Fruit fly (Drosophila melanogaster) whole organism, prepupa: ENCODE measurements around the gene Gad1.

Experiments
- Blimp-1 ChIP-seq: fragments of 200-800 bp; sonication (Bioruptor generic); optimal IDR thresholded peaks from 3 replicates; lab custom pipeline; 2017; ENCODE audit warnings: missing biosample characterization, missing genetic modification characterization, mild to moderate bottlenecking, moderate library complexity, missing genetic modification reagents
- CG11294 ChIP-seq: fragments of 200-800 bp; sonication (Bioruptor generic); IDR thresholded peaks from 2 replicates; pipeline ENCODE4 v1.3.6; 2022; ENCODE audit warnings: missing biosample characterization, missing genetic modification characterization
- CG11762 ChIP-seq: fragments of 200-800 bp; sonication (Bioruptor generic); optimal IDR thresholded peaks from 3 replicates; lab custom pipeline; 2016; ENCODE audit warnings: missing biosample characterization, missing genetic modification characterization; ENCODE audit not compliant: insufficient read depth
- CG1621 ChIP-seq: fragments of 200-800 bp; sonication (Bioruptor generic); optimal IDR thresholded peaks from 3 replicates; lab custom pipeline; 2018; ENCODE audit warnings: missing biosample characterization, mild to moderate bottlenecking, missing genetic modification characterization
- CG16779 ChIP-seq: fragments of 200-800 bp; sonication (Bioruptor generic); optimal IDR thresholded peaks from 3 replicates; lab custom pipeline; 2017; ENCODE audit warnings: missing biosample characterization, mild to moderate bottlenecking, missing genetic modification characterization
- CG31627 ChIP-seq: fragments of 200-800 bp; sonication (Bioruptor generic); optimal IDR thresholded peaks from 3 replicates; lab custom pipeline; 2016; ENCODE audit warnings: missing biosample characterization, missing genetic modification characterization
- CG32006 ChIP-seq: fragments of 200-800 bp; sonication (Bioruptor generic); optimal IDR thresholded peaks from 3 replicates; lab custom pipeline; 2017; ENCODE audit warnings: missing biosample characterization, mild to moderate bottlenecking, missing genetic modification characterization
- CG34406 ChIP-seq: fragments of 200-800 bp; sonication (Bioruptor generic); optimal IDR thresholded peaks from 3 replicates; lab custom pipeline; 2016; ENCODE audit warnings: missing biosample characterization, missing genetic modification characterization
- CG6163 ChIP-seq: fragments of 200-800 bp; sonication (Bioruptor generic); IDR thresholded peaks from 3 replicates; pipeline ENCODE4 v1.3.6; 2022; ENCODE audit warnings: missing biosample characterization, missing genetic modification characterization
- CG6276 ChIP-seq: fragments of 200-800 bp; sonication (Bioruptor generic); optimal IDR thresholded peaks from 2 replicates; lab custom pipeline; 2017; ENCODE audit warnings: missing biosample characterization, mild to moderate bottlenecking, missing genetic modification characterization
- CG6792 ChIP-seq: fragments of 200-800 bp; sonication (Bioruptor generic); optimal IDR thresholded peaks from 3 replicates; lab custom pipeline; 2016; ENCODE audit warnings: missing biosample characterization, missing genetic modification characterization
- Eip75B ChIP-seq: fragments of 200-800 bp; sonication (Bioruptor generic); optimal IDR thresholded peaks from 3 replicates; lab custom pipeline; 2016; ENCODE audit warnings: missing biosample characterization, missing genetic modification characterization
- Eip78C ChIP-seq: fragments of 200-800 bp; sonication (Bioruptor generic); peaks from one replicate; lab custom pipeline; 2016; ENCODE audit warnings: missing biosample characterization, missing genetic modification characterization
- Eip93F ChIP-seq: fragments of 200-800 bp; sonication (Bioruptor generic); optimal IDR thresholded peaks from 2 replicates; lab custom pipeline; 2016; ENCODE audit warnings: missing biosample characterization, mild to moderate bottlenecking, missing genetic modification characterization
- Ets21C ChIP-seq: fragments of 200-800 bp; sonication (Bioruptor generic); optimal IDR thresholded peaks from 3 replicates; lab custom pipeline; 2016; ENCODE audit warnings: missing biosample characterization, missing genetic modification characterization
- Hr38 ChIP-seq: sonication (Bioruptor generic); optimal IDR thresholded peaks from 2 replicates; lab custom pipeline; 2016; ENCODE audit warnings: missing biosample characterization, missing genetic modification characterization
- Smox ChIP-seq: fragments of 200-800 bp; sonication (Bioruptor generic); optimal IDR thresholded peaks from 3 replicates; lab custom pipeline; 2016; ENCODE audit warnings: missing biosample characterization, missing genetic modification characterization
- Sox14 ChIP-seq: fragments of 200-800 bp; sonication (Bioruptor generic); optimal IDR thresholded peaks from 3 replicates; lab custom pipeline; 2016; ENCODE audit warnings: missing biosample characterization, missing genetic modification characterization
- dsx ChIP-seq: fragments of 200-800 bp; optimal IDR thresholded peaks from 3 replicates; lab custom pipeline; 2019; ENCODE audit warnings: missing biosample characterization, mild to moderate bottlenecking, missing genetic modification characterization, moderate library complexity; ENCODE audit not compliant: poor library complexity, severe bottlenecking
- eg ChIP-seq: fragments of 200-800 bp; sonication (Bioruptor generic); IDR thresholded peaks from 3 replicates; pipeline ENCODE4 v1.3.6; 2022; ENCODE audit warnings: missing biosample characterization, missing genetic modification characterization
- esn ChIP-seq: fragments of 200-800 bp; sonication (Bioruptor generic); optimal IDR thresholded peaks from 2 replicates; lab custom pipeline; 2016; ENCODE audit warnings: missing biosample characterization, mild to moderate bottlenecking, missing genetic modification characterization, moderate library complexity
- fkh ChIP-seq: fragments of 200-800 bp; sonication (Bioruptor generic); optimal IDR thresholded peaks from 3 replicates; lab custom pipeline; 2017; ENCODE audit warnings: missing biosample characterization, mild to moderate bottlenecking, missing genetic modification characterization, moderate library complexity
- spab ChIP-seq: fragments of 200-800 bp; sonication (Bioruptor generic); optimal IDR thresholded peaks from 2 replicates; lab custom pipeline; 2017; ENCODE audit warnings: missing biosample characterization, mild to moderate bottlenecking, missing genetic modification characterization, missing genetic modification reagents
- ss ChIP-seq, 2 experiments: fragments of 200-800 bp; sonication (Bioruptor generic); optimal IDR thresholded peaks; 2 replicates in 1 of 2; 3 replicates in 1 of 2; lab custom pipeline; 2017 to 2018; ENCODE audit warnings: mild to moderate bottlenecking in 2 of 2, missing biosample characterization in 2 of 2, missing genetic modification characterization in 2 of 2, moderate library complexity in 1 of 2
- svp ChIP-seq: fragments of 200-800 bp; sonication (Bioruptor generic); peaks from one replicate; lab custom pipeline; 2016; ENCODE audit warnings: missing biosample characterization, missing genetic modification characterization
- vri ChIP-seq: fragments of 200-800 bp; sonication (Bioruptor generic); optimal IDR thresholded peaks from 3 replicates; lab custom pipeline; 2016; ENCODE audit warnings: missing biosample characterization, mild to moderate bottlenecking, missing genetic modification characterization

The Gad1 gene

dm6 chr3L:4108844-4109494, 20.4 kb upstream of the Gad1 start (continued):
- TF ChIP-seq CG31627 (GFP tag; lab: Kevin White, UChicago) = peak; percentile 59
- TF ChIP-seq CG32006 (GFP tag; lab: Kevin White, UChicago) = peak; percentile 88
- TF ChIP-seq CG11762 (GFP tag; lab: Kevin White, UChicago) = peak; percentile 56
- peak; percentile 61 for TF ChIP-seq esn (GFP tag; lab: Kevin White, UChicago)
- TF ChIP-seq Eip75B (GFP tag; lab: Kevin White, UChicago) = peak; percentile 72
- TF ChIP-seq CG6792 (GFP tag; lab: Kevin White, UChicago) = peak; percentile 39
- TF ChIP-seq CG16779 (tag; lab: Kevin White, UChicago) = peak; percentile 16
- TF ChIP-seq Ets21C (GFP tag; lab: Kevin White, UChicago) = peak; percentile 25
- TF ChIP-seq CG11294 (GFP tag; lab: Robert Waterston, UW) = peak; percentile 27; the same call in 1 of the 2 replicates

- TF ChIP-seq CG1621 (tag; lab: Kevin White, UChicago) (peak; percentile 28), spab (no peak), vri (GFP tag; lab: Kevin White, UChicago) (peak; percentile 17), CG34406 (GFP tag; lab: Kevin White, UChicago) (no peak), ss (GFP tag; optimal IDR thresholded peaks at IDR 0.05; lab: Kevin White, UChicago) (peak; percentile 41 to 49), svp (peak; percentile 15), dsx (GFP tag; lab: Kevin White, UChicago) (no peak), CG6163 (0 out of 3 replicates have a peak, but pooled peaks have one; percentile 9), fkh (peak; percentile 93), Blimp-1 (GFP tag; lab: Kevin White, UChicago) (no peak), Eip78C (GFP tag; lab: Kevin White, UChicago) (peak; percentile 56), Sox14 (GFP tag; lab: Kevin White, UChicago) (peak; percentile 54)
Measured at dm6 chr3L:4108072-4108843, 19.7 kb upstream of the Gad1 start, which contains the start of gene Ack. Gene Ack (plus strand): TSS chr3L:4108186.

dm6 chr3L:4107120-4107519, 18.6 kb upstream of the Gad1 start:
- TF ChIP-seq Smox (GFP tag; lab: Kevin White, UChicago) (no peak), Eip75B (GFP tag; lab: Kevin White, UChicago) (peak; percentile 20), CG6276 (GFP tag; lab: Kevin White, UChicago) (peak; percentile 37), ss (GFP tag; optimal IDR thresholded peaks at IDR 0.05; lab: Kevin White, UChicago) (peak in 1 of 2 experiments; percentile 20), Hr38 (GFP tag; lab: Kevin White, UChicago) (no peak), vri (GFP tag; lab: Kevin White, UChicago) (peak; percentile 80), svp (peak; percentile 77), fkh (no peak), Eip93F (peak; percentile 51), Eip78C (GFP tag; lab: Kevin White, UChicago) (peak; percentile 69), CG31627 (GFP tag; lab: Kevin White, UChicago) (no peak)

- TF ChIP-seq svp (peak; percentile 83), Eip78C (GFP tag; lab: Kevin White, UChicago) (peak; percentile 23), fkh (peak; percentile 43), eg (GFP tag; lab: Robert Waterston, UW) (0 out of 3 replicates have a peak, but pooled peaks have one; percentile 22), vri (GFP tag; lab: Kevin White, UChicago) (peak; percentile 62), Eip75B (GFP tag; lab: Kevin White, UChicago) (no peak), CG1621 (tag; lab: Kevin White, UChicago) (peak; percentile 14), CG6163 (0 out of 3 replicates have a peak, but pooled peaks have one; percentile 32), ss (GFP tag; optimal IDR thresholded peaks at IDR 0.05; lab: Kevin White, UChicago) (peak; percentile 20 to 28), Blimp-1 (GFP tag; lab: Kevin White, UChicago) (no peak), Sox14 (GFP tag; lab: Kevin White, UChicago) (peak; percentile 41)
Measured at dm6 chr3L:4103258-4104247, 15.0 kb upstream of the Gad1 start, which contains the start of gene Fit1. Gene Fit1 (plus strand): TSS chr3L:4103564.
